Worm (Caenorhabditis elegans) whole organism, mixed stage, embryonic: ENCODE measurements around the gene ucr-1.

Source experiments
- M03D4.4 ChIP-seq: sonication (generic microtip); optimal IDR thresholded peaks from 2 replicates; lab custom pipeline; 2017; ENCODE audit warnings: mild to moderate bottlenecking, missing genetic modification characterization, missing compliant biosample characterization
- blmp-1 ChIP-seq: fragments of 150-350 bp; optimal IDR thresholded peaks from 2 replicates; lab custom pipeline; 2014; ENCODE audit warnings: missing biosample characterization, missing genetic modification characterization
- hlh-1 ChIP-seq: fragments of 150-350 bp; optimal IDR thresholded peaks from 2 replicates; lab custom pipeline; 2014; ENCODE audit warnings: missing biosample characterization, missing genetic modification reagents, missing genetic modification characterization
- lin-13 ChIP-seq: fragments of 150-350 bp; optimal IDR thresholded peaks from 2 replicates; lab custom pipeline; 2014; ENCODE audit warnings: missing biosample characterization, missing genetic modification characterization
- lsy-2 ChIP-seq: fragments of 150-350 bp; optimal IDR thresholded peaks from 2 replicates; lab custom pipeline; 2014; ENCODE audit warnings: missing biosample characterization, missing genetic modification characterization
- mep-1 ChIP-seq: fragments of 150-350 bp; optimal IDR thresholded peaks from 2 replicates; lab custom pipeline; 2017; ENCODE audit warnings: missing biosample characterization, missing genetic modification reagents, missing genetic modification characterization, inconsistent platforms
- nhr-28 ChIP-seq: fragments of 150-350 bp; optimal IDR thresholded peaks from 2 replicates; lab custom pipeline; 2014; ENCODE audit warnings: missing biosample characterization, missing genetic modification characterization
- pha-4 ChIP-seq: fragments of 150-350 bp; optimal IDR thresholded peaks from 2 replicates; lab custom pipeline; 2018; ENCODE audit warnings: missing biosample characterization, missing genetic modification reagents, missing genetic modification characterization
- sem-2 ChIP-seq: fragments of 200-800 bp; sonication (Bioruptor generic); optimal IDR thresholded peaks from 2 replicates; lab custom pipeline; 2018; ENCODE audit warnings: mild to moderate bottlenecking, missing genetic modification characterization, missing compliant biosample characterization
- snpc-4 ChIP-seq: fragments of 150-350 bp; optimal IDR thresholded peaks from 2 replicates; lab custom pipeline; 2014; ENCODE audit warnings: missing biosample characterization, missing genetic modification characterization
- sptf-1 ChIP-seq: sonication (generic microtip); optimal IDR thresholded peaks from 2 replicates; lab custom pipeline; 2017; ENCODE audit warnings: mild to moderate bottlenecking, missing genetic modification characterization, moderate library complexity, missing compliant biosample characterization

- TF ChIP-seq nhr-28 (tag; lab: Kevin White, UChicago), result no peak
- no peak for TF ChIP-seq hlh-1 (tag; lab: Kevin White, UChicago)
- no peak for TF ChIP-seq lin-13 (tag; lab: Kevin White, UChicago)
- no peak for TF ChIP-seq pha-4 (tag; lab: Kevin White, UChicago)
- TF ChIP-seq sem-2 (GFP tag; lab: Kevin White, UChicago), result no peak
- TF ChIP-seq blmp-1 (tag; lab: Kevin White, UChicago), result no peak
- TF ChIP-seq lsy-2 (tag; lab: Kevin White, UChicago), result no peak
- no peak for TF ChIP-seq mep-1
- TF ChIP-seq snpc-4 (tag; lab: Kevin White, UChicago), result no peak
- TF ChIP-seq sptf-1 (tag; lab: Kevin White, UChicago), result no peak
- no peak for TF ChIP-seq M03D4.4 (tag; lab: Kevin White, UChicago)
These were observed 43.2 kb downstream of the ucr-1 start, which contains the start of gene ckk-1 for ce11 chrIII:5635179-5635578.
